Fruit fly (Drosophila melanogaster) whole organism, embryonic: Measurements from ENCODE around the gene Cpsf5.

Source experiments
- Atf3 ChIP-seq: fragments of 200-800 bp; sonication (Bioruptor generic); optimal IDR thresholded peaks from 3 replicates; lab custom pipeline; 2016; ENCODE audit warnings: missing biosample characterization, missing genetic modification characterization
- Awh ChIP-seq: fragments of 200-800 bp; sonication (Bioruptor generic); IDR thresholded peaks from 2 replicates; pipeline ENCODE4, ENCODE4 v1.3.6; 2022; ENCODE audit warnings: missing biosample characterization, missing genetic modification characterization
- Blimp-1 ChIP-seq: fragments of 200-800 bp; sonication (Bioruptor generic); optimal IDR thresholded peaks from 3 replicates; lab custom pipeline; 2018; ENCODE audit warnings: missing biosample characterization, missing genetic modification characterization, mild to moderate bottlenecking, moderate library complexity, missing genetic modification reagents
- Bteb2 ChIP-seq: fragments of 200-800 bp; sonication (Bioruptor generic); optimal IDR thresholded peaks from 2 replicates; lab custom pipeline; 2016; ENCODE audit warnings: missing biosample characterization, missing genetic modification characterization
- CG10959 ChIP-seq: fragments of 200-800 bp; sonication (Bioruptor generic); IDR thresholded peaks from 2 replicates; pipeline ENCODE4 v1.3.6; 2022; ENCODE audit warnings: missing biosample characterization, missing genetic modification characterization
- CG11695 ChIP-seq: fragments of 200-800 bp; sonication (Bioruptor generic); IDR thresholded peaks from 3 replicates; pipeline ENCODE4 v1.3.6; 2022; ENCODE audit warnings: missing biosample characterization, missing genetic modification characterization
- CG12104 ChIP-seq: fragments of 200-800 bp; sonication (Bioruptor generic); optimal IDR thresholded peaks from 3 replicates; lab custom pipeline; 2016; ENCODE audit warnings: missing biosample characterization, missing genetic modification characterization
- CG13424 ChIP-seq: fragments of 200-800 bp; sonication (Bioruptor generic); optimal IDR thresholded peaks from 2 replicates; lab custom pipeline; 2019; ENCODE audit warnings: missing biosample characterization, mild to moderate bottlenecking, missing genetic modification characterization, moderate library complexity
- CG14014 ChIP-seq: fragments of 200-800 bp; sonication (Bioruptor generic); IDR thresholded peaks from 2 replicates; pipeline ENCODE4 v1.3.6; 2022; ENCODE audit warnings: missing biosample characterization, missing genetic modification characterization
- CG15479 ChIP-seq: fragments of 200-800 bp; sonication (Bioruptor generic); optimal IDR thresholded peaks from 3 replicates; lab custom pipeline; 2019; ENCODE audit warnings: missing biosample characterization, mild to moderate bottlenecking, missing genetic modification characterization, moderate library complexity
- CG15601 ChIP-seq: fragments of 200-800 bp; sonication (Bioruptor generic); optimal IDR thresholded peaks from 3 replicates; lab custom pipeline; 2019; ENCODE audit warnings: missing biosample characterization, mild to moderate bottlenecking, missing genetic modification characterization, moderate library complexity
- CG1602 ChIP-seq: fragments of 200-800 bp; sonication (Bioruptor generic); optimal IDR thresholded peaks from 3 replicates; lab custom pipeline; 2016; ENCODE audit warnings: missing biosample characterization, missing genetic modification characterization
- CG16815 ChIP-seq: fragments of 200-800 bp; sonication (Bioruptor generic); optimal IDR thresholded peaks from 3 replicates; lab custom pipeline; 2017; ENCODE audit warnings: missing biosample characterization, mild to moderate bottlenecking, missing genetic modification characterization
- CG17328 ChIP-seq: fragments of 200-800 bp; sonication (Bioruptor generic); IDR thresholded peaks from 2 replicates; pipeline ENCODE4 v1.3.6; 2022; ENCODE audit warnings: missing biosample characterization, missing genetic modification characterization
- CG18262 ChIP-seq: fragments of 200-800 bp; optimal IDR thresholded peaks from 3 replicates; lab custom pipeline; 2019; ENCODE audit warnings: missing biosample characterization, mild to moderate bottlenecking, missing genetic modification characterization, moderate library complexity
- CG18476 ChIP-seq: fragments of 200-800 bp; sonication (Bioruptor generic); optimal IDR thresholded peaks from 2 replicates; lab custom pipeline; 2016; ENCODE audit warnings: missing biosample characterization, mild to moderate bottlenecking, missing genetic modification characterization
- CG2889 ChIP-seq: fragments of 200-800 bp; sonication (Bioruptor generic); IDR thresholded peaks from 3 replicates; pipeline ENCODE4 v1.3.6; 2022; ENCODE audit warnings: missing biosample characterization, missing genetic modification characterization
- CG30431 ChIP-seq: fragments of 200-800 bp; sonication (Bioruptor generic); optimal IDR thresholded peaks from 2 replicates; lab custom pipeline; 2017; ENCODE audit warnings: missing biosample characterization, missing genetic modification characterization
- CG31441 ChIP-seq: fragments of 200-800 bp; sonication (Bioruptor generic); IDR thresholded peaks from 2 replicates; pipeline ENCODE4 v1.3.6; 2022; ENCODE audit warnings: missing biosample characterization, missing genetic modification characterization
- CG34224 ChIP-seq: fragments of 200-800 bp; sonication (Bioruptor generic); IDR thresholded peaks from 3 replicates; pipeline ENCODE4 v1.3.6; 2022; ENCODE audit warnings: missing biosample characterization, missing genetic modification characterization; ENCODE audit not compliant: partially characterized antibody
- CG6689 ChIP-seq: fragments of 200-800 bp; sonication (Bioruptor generic); IDR thresholded peaks from 2 replicates; pipeline ENCODE4 v1.3.6; 2022; ENCODE audit warnings: missing biosample characterization, missing genetic modification characterization
- CG6854 ChIP-seq: fragments of 200-800 bp; sonication (Bioruptor generic); optimal IDR thresholded peaks from 3 replicates; lab custom pipeline; 2017; ENCODE audit warnings: missing biosample characterization, mild to moderate bottlenecking, missing genetic modification characterization
- CG7556 ChIP-seq: fragments of 200-800 bp; sonication (Bioruptor generic); optimal IDR thresholded peaks from 2 replicates; lab custom pipeline; 2017; ENCODE audit warnings: missing biosample characterization, mild to moderate bottlenecking, missing genetic modification characterization
- CG7786 ChIP-seq: fragments of 200-800 bp; sonication (Bioruptor generic); optimal IDR thresholded peaks from 2 replicates; lab custom pipeline; 2016; ENCODE audit warnings: missing biosample characterization, missing genetic modification characterization
- CG7839 ChIP-seq: fragments of 200-800 bp; sonication (Bioruptor generic); optimal IDR thresholded peaks from 3 replicates; lab custom pipeline; 2018; ENCODE audit warnings: missing biosample characterization, mild to moderate bottlenecking, missing genetic modification characterization, moderate library complexity
- CG8478 ChIP-seq: fragments of >200 bp; optimal IDR thresholded peaks from 2 replicates; lab custom pipeline; 2018
- Dek ChIP-seq: fragments of 200-800 bp; sonication (Bioruptor generic); optimal IDR thresholded peaks from 3 replicates; lab custom pipeline; 2019; ENCODE audit warnings: missing biosample characterization, mild to moderate bottlenecking, missing genetic modification characterization, moderate library complexity
- Ets97D ChIP-seq: fragments of 200-800 bp; sonication (Bioruptor generic); optimal IDR thresholded peaks from 3 replicates; lab custom pipeline; 2016; ENCODE audit warnings: missing biosample characterization, missing genetic modification characterization
- Meics ChIP-seq: fragments of 200-800 bp; sonication (Bioruptor generic); optimal IDR thresholded peaks from 2 replicates; lab custom pipeline; 2017; ENCODE audit warnings: missing biosample characterization, mild to moderate bottlenecking, missing genetic modification characterization
- Nf-YB ChIP-seq: fragments of 200-800 bp; sonication (Bioruptor generic); optimal IDR thresholded peaks from 3 replicates; lab custom pipeline; 2019; ENCODE audit warnings: missing biosample characterization, mild to moderate bottlenecking, missing genetic modification characterization, moderate library complexity
- Six4 ChIP-seq: fragments of 200-800 bp; sonication (Bioruptor generic); optimal IDR thresholded peaks from 2 replicates; lab custom pipeline; 2016; ENCODE audit warnings: missing biosample characterization, missing genetic modification characterization
- Sry-β ChIP-seq: fragments of 200-800 bp; sonication (Bioruptor generic); optimal IDR thresholded peaks from 2 replicates; lab custom pipeline; 2018; ENCODE audit warnings: missing biosample characterization, mild to moderate bottlenecking, missing genetic modification characterization, moderate library complexity
- Tbp ChIP-seq: fragments of >200 bp; optimal IDR thresholded peaks from 2 replicates; lab custom pipeline; 2018; ENCODE audit warnings: missing biosample characterization, missing genetic modification characterization
- ab ChIP-seq: fragments of 200-800 bp; sonication (Bioruptor generic); optimal IDR thresholded peaks from 2 replicates; lab custom pipeline; 2016; ENCODE audit warnings: missing biosample characterization, missing genetic modification characterization
- ap ChIP-seq: fragments of 200-800 bp; sonication (Bioruptor generic); IDR thresholded peaks from 2 replicates; pipeline ENCODE4 v1.3.6; 2022; ENCODE audit warnings: missing biosample characterization, missing genetic modification characterization
- ato ChIP-seq: fragments of 200-800 bp; sonication (Bioruptor generic); IDR thresholded peaks from 2 replicates; pipeline ENCODE4 v1.3.6; 2022; ENCODE audit warnings: missing biosample characterization, missing genetic modification characterization; ENCODE audit not compliant: partially characterized antibody
- cwo ChIP-seq: fragments of 200-800 bp; sonication (Bioruptor generic); optimal IDR thresholded peaks from 3 replicates; lab custom pipeline; 2017; ENCODE audit warnings: missing biosample characterization, missing genetic modification characterization, mild to moderate bottlenecking, moderate library complexity, missing genetic modification reagents
- dmrt99B ChIP-seq: fragments of 200-800 bp; sonication (Bioruptor generic); optimal IDR thresholded peaks from 2 replicates; lab custom pipeline; 2018; ENCODE audit warnings: missing biosample characterization, mild to moderate bottlenecking, missing genetic modification characterization, moderate library complexity
- gce ChIP-seq: fragments of 200-800 bp; sonication (Bioruptor generic); IDR thresholded peaks from 3 replicates; pipeline ENCODE4 v1.3.6; 2022; ENCODE audit warnings: missing biosample characterization, missing genetic modification characterization
- gcm ChIP-seq: fragments of 200-800 bp; sonication (Bioruptor generic); optimal IDR thresholded peaks from 2 replicates; lab custom pipeline; 2019; ENCODE audit warnings: missing biosample characterization, mild to moderate bottlenecking, missing genetic modification characterization, moderate library complexity
- ind ChIP-seq: fragments of 200-800 bp; sonication (Bioruptor generic); optimal IDR thresholded peaks from 3 replicates; lab custom pipeline; 2016; ENCODE audit warnings: missing biosample characterization, missing genetic modification characterization
- lbe ChIP-seq: fragments of 200-800 bp; sonication (Bioruptor generic); optimal IDR thresholded peaks from 2 replicates; lab custom pipeline; 2016; ENCODE audit warnings: missing biosample characterization, mild to moderate bottlenecking, missing genetic modification characterization
- p53 ChIP-seq: fragments of 200-800 bp; sonication (Bioruptor generic); optimal IDR thresholded peaks from 2 replicates; lab custom pipeline; 2016; ENCODE audit warnings: missing biosample characterization, missing genetic modification characterization
- prd ChIP-seq, 3 experiments: fragments of >200 bp in 2 of 3; fragments of 200-800 bp in 1 of 3; sonication (Bioruptor generic) in 1 of 3; optimal IDR thresholded peaks in 2 of 3; IDR thresholded peaks in 1 of 3; 2 replicates in 2 of 3; 3 replicates in 1 of 3; pipeline versions ENCODE4 v1.3.6 to Lab custom; 2017 to 2022; ENCODE audit warnings: missing biosample characterization in 1 of 3, missing genetic modification characterization in 1 of 3
- shn ChIP-seq: fragments of 200-800 bp; sonication (Bioruptor generic); optimal IDR thresholded peaks from 3 replicates; lab custom pipeline; 2016; ENCODE audit warnings: missing biosample characterization, missing genetic modification characterization
- slbo ChIP-seq: fragments of 200-800 bp; sonication (Bioruptor generic); IDR thresholded peaks from 2 replicates; pipeline ENCODE4 v1.3.6; 2022; ENCODE audit warnings: missing biosample characterization, missing genetic modification characterization
- sob ChIP-seq: fragments of 200-800 bp; sonication (Bioruptor generic); IDR thresholded peaks from 2 replicates; pipeline ENCODE4 v1.3.6; 2022; ENCODE audit warnings: missing biosample characterization, missing genetic modification characterization
- vvl ChIP-seq: fragments of 200-800 bp; sonication (Bioruptor generic); IDR thresholded peaks from 2 replicates; pipeline ENCODE4 v1.3.6; 2022; ENCODE audit warnings: missing biosample characterization, missing genetic modification characterization
- wek ChIP-seq: fragments of 200-800 bp; sonication (Bioruptor generic); optimal IDR thresholded peaks from 3 replicates; lab custom pipeline; 2018; ENCODE audit warnings: missing biosample characterization, mild to moderate bottlenecking, missing genetic modification characterization, moderate library complexity
- zen2 ChIP-seq: fragments of 200-800 bp; sonication (Bioruptor generic); IDR thresholded peaks from 3 replicates; pipeline ENCODE4 v1.3.6; 2022; ENCODE audit warnings: missing biosample characterization, missing genetic modification characterization; ENCODE audit not compliant: partially characterized antibody
- zfh2 ChIP-seq: fragments of 200-800 bp; sonication (Bioruptor generic); optimal IDR thresholded peaks from 2 replicates; lab custom pipeline; 2016; ENCODE audit warnings: missing biosample characterization, missing genetic modification characterization

The Cpsf5 gene

dm6 chr3L:9435315-9435714, 24.5 kb downstream of the Cpsf5 start, which contains the start of gene CG42526 (continued):
- TF ChIP-seq prd (optimal IDR thresholded peaks at IDR 0.05; lab: Kevin White, UChicago) (no peak), prd (GFP tag; IDR thresholded peaks at IDR 0.05; lab: Robert Waterston, UW) (no peak), CG31441 (GFP tag; lab: Robert Waterston, UW) (no peak), ind (GFP tag; lab: Kevin White, UChicago) (no peak), zfh2 (GFP tag; lab: Kevin White, UChicago) (peak; percentile 63), ato (GFP tag; lab: Robert Waterston, UW) (no peak), CG7556 (GFP tag; lab: Kevin White, UChicago) (peak; percentile 57), ab (no peak), CG30431 (GFP tag; lab: Kevin White, UChicago) (no peak), zen2 (GFP tag; lab: Robert Waterston, UW) (no peak; the same call in 2 of the 3 replicates), Ets97D (GFP tag; lab: Kevin White, UChicago) (peak; percentile 34), Awh (GFP tag; lab: Robert Waterston, UW) (no peak), CG34224 (GFP tag; lab: Robert Waterston, UW) (peak; percentile 55; the same call in 2 of the 3 replicates), lbe (GFP tag; lab: Kevin White, UChicago) (peak; percentile 36), CG11695 (GFP tag; lab: Robert Waterston, UW) (no peak), dmrt99B (tag; lab: Kevin White, UChicago) (no peak), CG18476 (no peak), gce (GFP tag; lab: Robert Waterston, UW) (no peak), Blimp-1 (no peak), sob (GFP tag; lab: Robert Waterston, UW) (peak; percentile 59), CG15479 (GFP tag; lab: Kevin White, UChicago) (no peak), CG6689 (GFP tag; lab: Robert Waterston, UW) (no peak; the same call in 1 of the 2 replicates), CG14014 (peak; percentile 73), CG10959 (GFP tag; lab: Robert Waterston, UW) (no peak), Six4 (no peak), CG7786 (GFP tag; lab: Kevin White, UChicago) (peak; percentile 30), Bteb2 (GFP tag; lab: Kevin White, UChicago) (no peak), shn (GFP tag; lab: Kevin White, UChicago) (peak; percentile 2), Dek (tag; lab: Kevin White, UChicago) (no peak), slbo (GFP tag; lab: Robert Waterston, UW) (peak; percentile 76), Atf3 (GFP tag; lab: Kevin White, UChicago) (no peak), cwo (no peak), ap (0 out of 2 replicates have a peak, but pooled peaks have one; percentile 5), CG6854 (GFP tag; lab: Kevin White, UChicago) (no peak), CG12104 (GFP tag; lab: Kevin White, UChicago) (no peak), CG18262 (tag; lab: Kevin White, UChicago) (no peak), Sry-β (GFP tag; lab: Kevin White, UChicago) (no peak), p53 (no peak), Nf-YB (GFP tag; lab: Kevin White, UChicago) (no peak), CG17328 (GFP tag; lab: Robert Waterston, UW) (peak; percentile 46; the same call in 1 of the 2 replicates), CG15601 (tag; lab: Kevin White, UChicago) (no peak), CG1602 (GFP tag; lab: Kevin White, UChicago) (peak; percentile 16), CG13424 (tag; lab: Kevin White, UChicago) (peak; percentile 3), Tbp (GFP tag; lab: Kevin White, UChicago) (no peak), gcm (GFP tag; lab: Kevin White, UChicago) (no peak), CG16815 (GFP tag; lab: Kevin White, UChicago) (no peak), Meics (no peak), CG7839 (tag; lab: Kevin White, UChicago) (no peak), wek (GFP tag; lab: Kevin White, UChicago) (no peak), vvl (GFP tag; lab: Robert Waterston, UW) (peak; percentile 51), CG2889 (GFP tag; lab: Robert Waterston, UW) (0 out of 3 replicates have a peak, but pooled peaks have one; percentile 16), CG8478 (lab: Kevin White, UChicago) (no peak)
